Worm (Caenorhabditis elegans) whole organism, mixed stage, embryonic: ENCODE measurements around the gene mec-14.

Experiments used
- lin-13 ChIP-seq: fragments of 150-350 bp; optimal IDR thresholded peaks from 2 replicates; lab custom pipeline; 2014; ENCODE audit warnings: missing biosample characterization, missing genetic modification characterization
- mep-1 ChIP-seq: fragments of 150-350 bp; optimal IDR thresholded peaks from 2 replicates; lab custom pipeline; 2017; ENCODE audit warnings: missing biosample characterization, missing genetic modification reagents, missing genetic modification characterization, inconsistent platforms
- nhr-2 ChIP-seq: fragments of 150-350 bp; optimal IDR thresholded peaks from 2 replicates; lab custom pipeline; 2014; ENCODE audit warnings: missing biosample characterization, missing genetic modification characterization
- nhr-237 ChIP-seq: fragments of 150-350 bp; optimal IDR thresholded peaks from 2 replicates; lab custom pipeline; 2014; ENCODE audit warnings: missing biosample characterization, missing genetic modification characterization
- nhr-28 ChIP-seq: fragments of 150-350 bp; optimal IDR thresholded peaks from 2 replicates; lab custom pipeline; 2014; ENCODE audit warnings: missing biosample characterization, missing genetic modification characterization
- pha-4 ChIP-seq: fragments of 150-350 bp; optimal IDR thresholded peaks from 2 replicates; lab custom pipeline; 2018; ENCODE audit warnings: missing biosample characterization, missing genetic modification reagents, missing genetic modification characterization
- snpc-4 ChIP-seq: fragments of 150-350 bp; optimal IDR thresholded peaks from 2 replicates; lab custom pipeline; 2014; ENCODE audit warnings: missing biosample characterization, missing genetic modification characterization
- unc-120 ChIP-seq: sonication (generic microtip); optimal IDR thresholded peaks from 2 replicates; lab custom pipeline; 2017; ENCODE audit warnings: missing genetic modification characterization, missing compliant biosample characterization; ENCODE audit not compliant: poor library complexity, severe bottlenecking
- unc-39 ChIP-seq: fragments of 150-350 bp; optimal IDR thresholded peaks from 2 replicates; lab custom pipeline; 2014; ENCODE audit warnings: missing biosample characterization, missing genetic modification characterization

DNA sequence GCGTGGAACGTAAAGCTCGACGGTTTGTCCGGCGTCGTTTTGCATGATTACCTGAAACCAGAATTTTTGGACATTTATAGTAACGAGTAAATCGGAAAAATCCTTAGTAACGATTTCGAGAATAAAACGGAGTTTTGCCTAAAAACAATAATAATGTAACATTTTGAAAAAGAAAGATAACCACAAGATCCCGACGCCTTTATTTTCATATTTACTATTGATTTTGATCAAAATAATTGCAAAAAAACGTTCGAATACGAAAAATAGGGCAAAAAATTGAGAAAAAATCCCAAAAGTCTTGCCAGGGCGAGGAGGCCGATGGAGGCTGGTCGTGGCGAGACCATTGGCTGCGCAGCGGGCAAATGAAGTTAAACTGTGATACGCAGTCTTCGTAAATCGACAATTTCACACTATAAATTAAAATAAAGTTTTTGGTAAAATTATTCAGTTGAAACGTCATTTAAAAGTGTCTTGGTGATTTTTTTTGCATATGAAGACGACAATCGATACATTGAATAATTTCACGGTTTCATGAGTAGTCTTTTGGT, 3.1 kb downstream of the mec-14 start, which contains the start of gene rps-21:
- TF ChIP-seq unc-39 = no peak
- no peak for TF ChIP-seq nhr-2
- TF ChIP-seq snpc-4 (tag; lab: Kevin White, UChicago) = no peak
- peak; percentile 87 for TF ChIP-seq mep-1
- TF ChIP-seq pha-4 (tag; lab: Kevin White, UChicago) = peak; percentile 54
- TF ChIP-seq nhr-28 (tag; lab: Kevin White, UChicago) = no peak
- peak; percentile 16 for TF ChIP-seq lin-13 (tag; lab: Kevin White, UChicago)
- peak; percentile 85 for TF ChIP-seq nhr-237
- peak; percentile 6 for TF ChIP-seq unc-120 (tag; lab: Kevin White, UChicago)
